Fruit fly (Drosophila melanogaster) whole organism, pupa: ENCODE data around the gene FucTB.

Source experiments
- CG10348 ChIP-seq: fragments of 200-800 bp; sonication (Bioruptor generic); IDR thresholded peaks from 2 replicates; pipeline ENCODE4 v1.3.6; 2022; ENCODE audit warnings: missing biosample characterization, missing genetic modification characterization
- CG12605 ChIP-seq: fragments of 200-800 bp; sonication (Bioruptor generic); IDR thresholded peaks from 2 replicates; pipeline ENCODE4 v1.3.6; 2022; ENCODE audit warnings: missing biosample characterization, missing genetic modification characterization
- CG13204 ChIP-seq: fragments of 200-800 bp; sonication (Bioruptor generic); optimal IDR thresholded peaks from 2 replicates; lab custom pipeline; 2018; ENCODE audit warnings: missing biosample characterization, mild to moderate bottlenecking, missing genetic modification characterization, moderate library complexity
- CG14655 ChIP-seq: fragments of 200-800 bp; sonication (Bioruptor generic); optimal IDR thresholded peaks from 3 replicates; lab custom pipeline; 2017; ENCODE audit warnings: mild to moderate bottlenecking, missing biosample characterization, missing genetic modification reagents, missing genetic modification characterization
- CG15710 ChIP-seq: fragments of 200-800 bp; sonication (Bioruptor generic); optimal IDR thresholded peaks from 2 replicates; lab custom pipeline; 2018; ENCODE audit warnings: missing biosample characterization, mild to moderate bottlenecking, missing genetic modification characterization, moderate library complexity
- CG17806 ChIP-seq: fragments of 200-800 bp; sonication (Bioruptor generic); optimal IDR thresholded peaks from 2 replicates; lab custom pipeline; 2018; ENCODE audit warnings: missing biosample characterization, mild to moderate bottlenecking, missing genetic modification characterization, moderate library complexity
- CG32121 ChIP-seq: fragments of 200-800 bp; sonication (Bioruptor generic); IDR thresholded peaks from 2 replicates; pipeline ENCODE4 v1.3.6; 2022; ENCODE audit warnings: missing biosample characterization, missing genetic modification characterization
- CG34367 ChIP-seq: fragments of 200-800 bp; sonication (Bioruptor generic); optimal IDR thresholded peaks from 2 replicates; lab custom pipeline; 2018; ENCODE audit warnings: missing biosample characterization, mild to moderate bottlenecking, missing genetic modification characterization
- CG4496 ChIP-seq: fragments of 200-800 bp; sonication (Bioruptor generic); IDR thresholded peaks from 3 replicates; pipeline ENCODE4 v1.3.6; 2022; ENCODE audit warnings: missing biosample characterization, missing genetic modification characterization
- CG8159 ChIP-seq: fragments of 200-800 bp; sonication (Bioruptor generic); optimal IDR thresholded peaks from 3 replicates; lab custom pipeline; 2018; ENCODE audit warnings: missing biosample characterization, mild to moderate bottlenecking, missing genetic modification characterization, moderate library complexity
- CG8301 ChIP-seq: fragments of 200-800 bp; sonication (Bioruptor generic); optimal IDR thresholded peaks from 2 replicates; lab custom pipeline; 2018; ENCODE audit warnings: missing biosample characterization, mild to moderate bottlenecking, missing genetic modification characterization
- CG9948 ChIP-seq: fragments of 200-800 bp; sonication (Bioruptor generic); optimal IDR thresholded peaks from 2 replicates; lab custom pipeline; 2018; ENCODE audit warnings: missing biosample characterization, mild to moderate bottlenecking, missing genetic modification characterization, moderate library complexity
- D1 ChIP-seq: fragments of 200-800 bp; sonication (Bioruptor generic); optimal IDR thresholded peaks from 2 replicates; lab custom pipeline; 2018; ENCODE audit warnings: missing biosample characterization, mild to moderate bottlenecking, missing genetic modification characterization, moderate library complexity
- EcR ChIP-seq: fragments of 200-800 bp; sonication (Bioruptor generic); optimal IDR thresholded peaks from 3 replicates; lab custom pipeline; 2019; ENCODE audit warnings: missing biosample characterization, missing genetic modification characterization, mild to moderate bottlenecking, moderate library complexity, missing genetic modification reagents
- Ets98B ChIP-seq: fragments of 200-800 bp; sonication (Bioruptor generic); IDR thresholded peaks from 2 replicates; pipeline ENCODE4 v1.3.6; 2022; ENCODE audit warnings: missing biosample characterization, missing genetic modification characterization
- Pif1A ChIP-seq: fragments of 200-800 bp; sonication (Bioruptor generic); optimal IDR thresholded peaks from 3 replicates; lab custom pipeline; 2016; ENCODE audit warnings: missing biosample characterization, missing genetic modification characterization
- Pif1B ChIP-seq: fragments of 200-800 bp; sonication (Bioruptor generic); optimal IDR thresholded peaks from 3 replicates; lab custom pipeline; 2016; ENCODE audit warnings: missing biosample characterization, missing genetic modification characterization
- Snoo ChIP-seq: fragments of 200-800 bp; sonication (Bioruptor generic); optimal IDR thresholded peaks from 3 replicates; lab custom pipeline; 2017; ENCODE audit warnings: missing biosample characterization, mild to moderate bottlenecking, missing genetic modification characterization, inconsistent platforms
- fd96Ca ChIP-seq: fragments of 200-800 bp; sonication (Bioruptor generic); IDR thresholded peaks from 3 replicates; pipeline ENCODE4 v1.3.6; 2022; ENCODE audit warnings: missing biosample characterization, missing genetic modification characterization
- gl ChIP-seq: fragments of 200-800 bp; sonication (Bioruptor generic); optimal IDR thresholded peaks from 2 replicates; lab custom pipeline; 2018; ENCODE audit warnings: missing biosample characterization, mild to moderate bottlenecking, missing genetic modification characterization
- rn ChIP-seq: fragments of 200-800 bp; sonication (Bioruptor generic); IDR thresholded peaks from 2 replicates; pipeline ENCODE4 v1.3.6; 2022; ENCODE audit warnings: missing biosample characterization, missing genetic modification characterization

FucTB gene

DNA sequence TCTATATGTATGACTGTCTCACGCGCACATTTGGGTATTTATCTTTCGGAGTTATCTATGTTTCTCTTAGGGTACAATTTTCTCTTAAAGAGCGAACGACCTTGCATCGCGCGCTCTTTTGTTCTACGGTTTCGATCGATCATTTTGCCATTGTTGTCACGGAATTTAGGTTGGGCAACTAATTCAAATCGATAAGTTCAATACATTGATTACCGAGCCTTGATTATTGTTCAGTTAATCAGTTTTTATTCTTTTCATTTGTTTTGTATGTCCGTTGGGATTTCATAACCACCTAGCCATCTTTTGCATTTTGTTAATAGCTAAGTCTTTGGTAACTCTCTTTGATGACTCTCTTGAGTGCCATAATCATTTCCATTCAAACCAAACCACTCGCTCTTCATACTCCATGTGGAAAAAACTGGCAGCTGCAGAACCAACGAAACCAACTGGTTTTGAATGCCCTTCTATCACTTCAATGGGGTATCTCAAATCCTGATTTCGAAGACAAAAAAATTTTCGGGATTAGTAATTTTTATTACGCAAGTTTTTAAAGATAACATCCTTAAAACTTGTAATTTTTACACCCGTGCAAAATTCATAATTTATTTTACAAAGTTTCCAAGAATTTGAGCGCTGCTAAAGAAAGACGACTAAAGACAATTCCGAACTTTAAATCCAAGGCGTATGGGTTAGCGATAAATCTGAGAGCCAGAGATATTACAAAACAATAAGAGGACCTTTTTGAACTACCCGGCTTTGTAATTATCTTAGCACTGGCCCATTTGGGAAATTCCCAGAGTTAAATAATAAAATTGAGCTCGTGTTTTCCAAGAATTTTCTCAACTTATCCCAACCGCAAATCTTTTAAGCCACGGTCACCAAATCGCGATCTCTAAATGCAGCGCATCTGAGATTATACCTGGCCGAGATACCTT, 17.7 kb upstream of the FucTB start:
- TF ChIP-seq Pif1A: no peak
- TF ChIP-seq CG14655: peak; percentile 2
- no peak for TF ChIP-seq CG4496
- TF ChIP-seq CG8159 (tag; lab: Kevin White, UChicago): no peak
- TF ChIP-seq Snoo (tag; lab: Kevin White, UChicago): peak; percentile 20
- no peak for TF ChIP-seq CG32121 (GFP tag; lab: Robert Waterston, UW)
- TF ChIP-seq CG8301: no peak
- no peak for TF ChIP-seq Ets98B (GFP tag; lab: Robert Waterston, UW)
- no peak for TF ChIP-seq fd96Ca (GFP tag; lab: Robert Waterston, UW)
- TF ChIP-seq CG12605: no peak
- no peak for TF ChIP-seq CG17806 (tag; lab: Kevin White, UChicago)
- TF ChIP-seq CG13204 (GFP tag; lab: Kevin White, UChicago): no peak
- no peak for TF ChIP-seq D1 (tag; lab: Kevin White, UChicago)
- TF ChIP-seq Pif1B: no peak
- TF ChIP-seq CG9948 (tag; lab: Kevin White, UChicago): no peak
- no peak for TF ChIP-seq gl (tag; lab: Kevin White, UChicago)
- TF ChIP-seq rn (GFP tag; lab: Robert Waterston, UW): no peak
- TF ChIP-seq EcR (GFP tag; lab: Kevin White, UChicago): peak; percentile 57
- no peak for TF ChIP-seq CG10348 (GFP tag; lab: Robert Waterston, UW)
- TF ChIP-seq CG34367 (tag; lab: Kevin White, UChicago): no peak
- TF ChIP-seq CG15710: no peak
- TF ChIP-seq, all 21 proteins: peak for 3

DNA sequence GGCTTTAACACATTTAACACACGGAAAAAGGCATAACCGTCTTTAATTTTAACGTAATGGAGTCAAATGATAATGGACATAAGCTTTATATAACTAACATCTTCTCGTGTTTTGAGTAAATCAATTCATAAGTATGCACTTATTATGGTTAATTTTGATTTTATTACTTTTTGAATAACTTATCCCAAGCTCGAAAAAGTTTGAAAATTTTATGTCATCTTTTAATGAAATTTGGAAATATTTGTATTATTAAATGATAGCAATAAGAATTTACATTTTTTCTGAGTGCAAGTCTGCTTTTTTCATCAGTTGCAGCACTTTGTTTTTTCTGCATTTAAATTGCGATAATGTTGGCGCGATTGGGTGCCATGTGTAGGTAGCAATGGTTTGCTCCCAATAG, 17.0 kb upstream of the FucTB start:
- TF ChIP-seq CG14655: peak; percentile 74
- TF ChIP-seq CG8301: peak; percentile 56
- peak; percentile 12 for TF ChIP-seq Snoo (tag; lab: Kevin White, UChicago)
- TF ChIP-seq Ets98B (GFP tag; lab: Robert Waterston, UW): peak; percentile 44; the same call in 1 of the 2 replicates
- no peak for TF ChIP-seq gl (tag; lab: Kevin White, UChicago)
- peak; percentile 48 for TF ChIP-seq CG34367 (tag; lab: Kevin White, UChicago)
- TF ChIP-seq CG15710: peak; percentile 57
- peak; percentile 82 for TF ChIP-seq CG4496
- TF ChIP-seq CG10348 (GFP tag; lab: Robert Waterston, UW): no peak
- no peak for TF ChIP-seq EcR (GFP tag; lab: Kevin White, UChicago)
- TF ChIP-seq CG17806 (tag; lab: Kevin White, UChicago): peak; percentile 62
- no peak for TF ChIP-seq fd96Ca (GFP tag; lab: Robert Waterston, UW)
- peak; percentile 73 for TF ChIP-seq CG32121 (GFP tag; lab: Robert Waterston, UW)
- no peak for TF ChIP-seq CG13204 (GFP tag; lab: Kevin White, UChicago)
- peak; percentile 40 for TF ChIP-seq Pif1B
- peak; percentile 69 for TF ChIP-seq CG8159 (tag; lab: Kevin White, UChicago)
- no peak for TF ChIP-seq D1 (tag; lab: Kevin White, UChicago)
- peak; percentile 69 for TF ChIP-seq CG9948 (tag; lab: Kevin White, UChicago)
- TF ChIP-seq rn (GFP tag; lab: Robert Waterston, UW): peak; percentile 55
- peak; percentile 54 for TF ChIP-seq Pif1A
- TF ChIP-seq CG12605: 0 out of 2 replicates have a peak, but pooled peaks have one; percentile 10

DNA sequence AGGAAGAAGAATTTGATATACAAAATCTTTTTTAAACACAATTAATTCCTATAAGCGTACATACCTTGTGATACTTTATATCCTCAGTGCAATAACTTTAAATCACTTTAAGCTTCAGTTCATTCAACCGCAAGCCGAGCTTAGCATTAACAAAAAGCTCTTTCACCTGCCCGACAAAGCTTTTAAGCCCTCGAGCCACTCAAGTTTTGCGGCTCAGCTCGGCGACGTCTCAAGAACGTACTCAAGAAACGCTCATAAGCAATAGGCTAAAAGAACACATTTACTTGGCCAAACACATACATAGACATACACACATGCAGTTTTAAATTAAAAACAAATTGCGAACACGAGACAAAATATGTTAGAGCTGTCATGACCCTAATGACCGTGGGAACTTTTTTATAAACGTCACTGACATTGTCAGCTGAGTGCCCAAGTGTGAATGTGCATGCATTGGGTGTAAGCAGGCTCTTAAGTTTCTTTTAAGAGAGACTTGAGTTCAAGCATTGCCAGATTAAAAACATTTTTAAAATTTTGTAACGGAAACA, 15.6 kb upstream of the FucTB start:
- TF ChIP-seq EcR (GFP tag; lab: Kevin White, UChicago): peak; percentile 93
- no peak for TF ChIP-seq Ets98B (GFP tag; lab: Robert Waterston, UW)
- TF ChIP-seq, all 21 proteins: peak for 1

DNA sequence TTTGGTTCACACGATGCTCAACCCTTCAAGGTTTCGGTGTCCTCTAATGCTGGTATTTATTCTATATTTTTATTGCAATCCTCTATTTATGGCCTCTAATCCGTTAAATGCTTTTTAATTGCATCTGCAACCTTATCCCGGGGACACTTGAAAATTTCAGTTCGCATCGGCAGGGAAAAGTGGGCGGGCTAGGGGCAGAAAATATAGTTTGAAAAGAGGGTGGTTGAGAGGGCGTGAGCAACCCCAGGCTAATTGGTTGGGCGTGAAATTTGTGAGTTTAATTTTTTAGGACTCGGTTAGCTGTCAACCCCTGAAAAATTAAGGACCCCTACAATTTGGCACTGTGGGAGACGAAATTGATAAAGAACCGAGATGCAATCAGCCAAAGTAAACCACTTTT, 14.9 kb upstream of the FucTB start:
- TF ChIP-seq CG32121 (GFP tag; lab: Robert Waterston, UW) (no peak), Snoo (tag; lab: Kevin White, UChicago) (no peak), CG12605 (no peak), CG10348 (GFP tag; lab: Robert Waterston, UW) (no peak), D1 (tag; lab: Kevin White, UChicago) (no peak), fd96Ca (GFP tag; lab: Robert Waterston, UW) (no peak), Ets98B (GFP tag; lab: Robert Waterston, UW) (no peak), CG34367 (tag; lab: Kevin White, UChicago) (no peak), CG9948 (tag; lab: Kevin White, UChicago) (no peak), CG8159 (tag; lab: Kevin White, UChicago) (no peak), Pif1B (no peak), CG8301 (no peak), Pif1A (no peak)

DNA sequence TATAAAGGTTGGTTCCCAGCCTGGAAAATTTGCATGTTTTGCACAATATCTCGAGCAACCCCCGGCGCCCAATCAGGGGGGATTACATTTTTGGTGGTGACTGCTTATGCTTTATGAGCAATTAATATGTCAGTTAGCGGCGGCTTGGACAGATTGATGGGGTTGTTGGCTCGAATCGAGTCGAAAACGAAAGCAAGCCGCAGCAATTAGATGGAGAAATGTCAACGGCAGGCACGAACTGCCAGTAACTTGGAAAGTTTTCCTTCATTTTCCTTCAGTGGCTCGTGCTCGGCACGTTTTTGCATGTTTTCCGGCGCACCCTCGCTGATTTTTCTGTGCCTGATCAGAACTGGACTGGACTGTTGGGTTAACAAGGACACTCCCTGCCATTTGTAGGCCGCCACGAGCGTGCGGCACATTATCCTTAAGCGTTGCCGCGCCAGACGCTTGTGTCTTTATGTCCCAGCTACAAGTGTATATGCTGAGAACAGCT, 12.0 kb upstream of the FucTB start:
- TF ChIP-seq CG34367 (tag; lab: Kevin White, UChicago) (no peak), CG17806 (tag; lab: Kevin White, UChicago) (no peak), rn (GFP tag; lab: Robert Waterston, UW) (no peak), CG10348 (GFP tag; lab: Robert Waterston, UW) (no peak), Pif1B (no peak), CG13204 (GFP tag; lab: Kevin White, UChicago) (no peak), Pif1A (no peak), gl (tag; lab: Kevin White, UChicago) (no peak)
